Worm (Caenorhabditis elegans) whole organism, L1 larva: Measurements from ENCODE around the gene hmg-5.

Experiments used
- C16A3.4 ChIP-seq: fragments of 150-350 bp; optimal IDR thresholded peaks from 2 replicates; lab custom pipeline; 2014; ENCODE audit warnings: missing biosample characterization, missing genetic modification characterization
- aha-1 ChIP-seq: fragments of 150-350 bp; optimal IDR thresholded peaks from 2 replicates; lab custom pipeline; 2014; ENCODE audit warnings: missing biosample characterization, missing genetic modification characterization
- aly-2 ChIP-seq: fragments of 150-350 bp; optimal IDR thresholded peaks from 2 replicates; lab custom pipeline; 2014; ENCODE audit warnings: missing biosample characterization, missing genetic modification characterization
- blmp-1 ChIP-seq: fragments of 150-350 bp; optimal IDR thresholded peaks from 2 replicates; lab custom pipeline; 2014; ENCODE audit warnings: missing biosample characterization, missing genetic modification characterization
- ceh-82 ChIP-seq, 3 experiments: fragments of 150-350 bp in 1 of 3; sonication (generic microtip) in 2 of 3; optimal IDR thresholded peaks; 2 replicates each; lab custom pipeline; 2014 to 2017; ENCODE audit warnings: missing biosample characterization in 3 of 3, missing genetic modification characterization in 3 of 3
- ceh-88 ChIP-seq: fragments of 200-800 bp; sonication (Bioruptor generic); IDR thresholded peaks from 2 replicates; pipeline ENCODE4 v1.3.6; 2022; ENCODE audit warnings: missing genetic modification characterization, missing compliant biosample characterization
- ceh-90 ChIP-seq: sonication (generic microtip); optimal IDR thresholded peaks from 2 replicates; lab custom pipeline; 2016; ENCODE audit warnings: missing genetic modification characterization, missing compliant biosample characterization
- dsc-1 ChIP-seq: sonication (generic microtip); optimal IDR thresholded peaks from 2 replicates; lab custom pipeline; 2016; ENCODE audit warnings: mild to moderate bottlenecking, missing genetic modification characterization, missing compliant biosample characterization
- efl-1 ChIP-seq, 4 experiments: fragments of 150-350 bp; optimal IDR thresholded peaks in 3 of 4; peaks in 1 of 4; 1 replicate in 1 of 4; 2 replicates in 3 of 4; lab custom pipeline; 2014; ENCODE audit warnings: missing biosample characterization in 2 of 4, missing genetic modification characterization in 2 of 4, missing genetic modification reagents in 2 of 4
- egl-13 ChIP-seq: sonication (generic microtip); optimal IDR thresholded peaks from 2 replicates; lab custom pipeline; 2016; ENCODE audit warnings: missing genotype, missing genetic modification reagents, missing genetic modification characterization, missing compliant biosample characterization
- elt-2 ChIP-seq: sonication (generic microtip); optimal IDR thresholded peaks from 2 replicates; lab custom pipeline; 2016; ENCODE audit warnings: missing genetic modification characterization, mild to moderate bottlenecking, inconsistent platforms, missing compliant biosample characterization, missing genetic modification reagents
- elt-3 ChIP-seq, 6 experiments: fragments of 150-350 bp in 1 of 6; sonication (generic microtip); optimal IDR thresholded peaks; 2 replicates each; lab custom pipeline; 2017 to 2018; ENCODE audit warnings: missing biosample characterization in 6 of 6, missing genetic modification characterization in 6 of 6, inconsistent platforms in 1 of 6
- fkh-10 ChIP-seq: sonication (generic microtip); optimal IDR thresholded peaks from 2 replicates; lab custom pipeline; 2017; ENCODE audit warnings: missing biosample characterization, missing genetic modification reagents, missing genetic modification characterization
- hpl-2 ChIP-seq: fragments of 150-350 bp; optimal IDR thresholded peaks from 2 replicates; lab custom pipeline; 2014; ENCODE audit warnings: missing biosample characterization, missing genetic modification reagents, missing genetic modification characterization
- isw-1 ChIP-seq: fragments of 200-800 bp; sonication (Bioruptor generic); IDR thresholded peaks from 2 replicates; pipeline ENCODE4 v1.3.6; 2022; ENCODE audit warnings: missing genetic modification characterization, missing compliant biosample characterization
- lin-14 ChIP-seq: fragments of 200-800 bp; sonication (Bioruptor generic); optimal IDR thresholded peaks from 2 replicates; lab custom pipeline; 2018; ENCODE audit warnings: mild to moderate bottlenecking, missing genetic modification characterization, moderate library complexity, missing compliant biosample characterization
- lin-15B ChIP-seq: fragments of 150-350 bp; sonication (generic microtip); optimal IDR thresholded peaks from 3 replicates; lab custom pipeline; 2014; ENCODE audit warnings: missing biosample characterization, missing genetic modification characterization
- lsy-2 ChIP-seq, 2 experiments: fragments of 150-350 bp; optimal IDR thresholded peaks; 2 replicates each; lab custom pipeline; 2014; ENCODE audit warnings: missing biosample characterization in 2 of 2, missing genetic modification characterization in 2 of 2
- mep-1 ChIP-seq: fragments of 150-350 bp; optimal IDR thresholded peaks from 2 replicates; lab custom pipeline; 2014; ENCODE audit warnings: missing biosample characterization, missing genetic modification characterization
- nhr-12 ChIP-seq: sonication (generic microtip); optimal IDR thresholded peaks from 2 replicates; lab custom pipeline; 2017; ENCODE audit warnings: missing biosample characterization, missing genetic modification characterization
- nhr-20 ChIP-seq: sonication (generic microtip); optimal IDR thresholded peaks from 2 replicates; lab custom pipeline; 2016; ENCODE audit warnings: mild to moderate bottlenecking, missing genetic modification characterization, missing compliant biosample characterization
- nhr-47 ChIP-seq: sonication (generic microtip); optimal IDR thresholded peaks from 2 replicates; lab custom pipeline; 2016; ENCODE audit warnings: mild to moderate bottlenecking, missing genetic modification characterization, moderate library complexity, missing compliant biosample characterization
- nhr-71 ChIP-seq: sonication (generic microtip); optimal IDR thresholded peaks from 2 replicates; lab custom pipeline; 2016; ENCODE audit warnings: mild to moderate bottlenecking, missing genetic modification characterization, moderate library complexity, missing compliant biosample characterization
- nhr-76 ChIP-seq: sonication (generic microtip); optimal IDR thresholded peaks from 2 replicates; lab custom pipeline; 2017; ENCODE audit warnings: missing biosample characterization, missing genetic modification characterization
- nhr-77 ChIP-seq: fragments of 150-350 bp; optimal IDR thresholded peaks from 2 replicates; lab custom pipeline; 2014; ENCODE audit warnings: missing biosample characterization, missing genetic modification characterization
- nhr-84 ChIP-seq: sonication (generic microtip); optimal IDR thresholded peaks from 2 replicates; lab custom pipeline; 2017; ENCODE audit warnings: missing biosample characterization, missing genetic modification characterization
- pag-3 ChIP-seq: sonication (generic microtip); optimal IDR thresholded peaks from 2 replicates; lab custom pipeline; 2017; ENCODE audit warnings: missing genetic modification characterization, mild to moderate bottlenecking, missing compliant biosample characterization, antibody characterized with exemption, borderline replicate concordance; ENCODE audit not compliant: insufficient read depth
- rnt-1 ChIP-seq: sonication (generic microtip); optimal IDR thresholded peaks from 2 replicates; lab custom pipeline; 2016; ENCODE audit warnings: mild to moderate bottlenecking, missing genetic modification characterization, moderate library complexity, missing compliant biosample characterization
- skn-1 ChIP-seq: fragments of 150-350 bp; optimal IDR thresholded peaks from 2 replicates; lab custom pipeline; 2014; ENCODE audit warnings: missing biosample characterization, missing genetic modification characterization
- snu-23 ChIP-seq: sonication (generic microtip); optimal IDR thresholded peaks from 2 replicates; lab custom pipeline; 2016; ENCODE audit warnings: missing genetic modification characterization, missing compliant biosample characterization
- swsn-7 ChIP-seq: sonication (generic microtip); optimal IDR thresholded peaks from 2 replicates; lab custom pipeline; 2016; ENCODE audit warnings: missing genetic modification characterization, missing compliant biosample characterization
- tlp-1 ChIP-seq: fragments of 150-350 bp; optimal IDR thresholded peaks from 2 replicates; lab custom pipeline; 2014; ENCODE audit warnings: missing biosample characterization, missing genetic modification characterization
- unc-30 ChIP-seq: sonication (generic microtip); optimal IDR thresholded peaks from 2 replicates; lab custom pipeline; 2017; ENCODE audit warnings: missing biosample characterization, missing genetic modification characterization
- unc-86 ChIP-seq: sonication (generic microtip); optimal IDR thresholded peaks from 2 replicates; lab custom pipeline; 2016; ENCODE audit warnings: missing genetic modification characterization, missing compliant biosample characterization
- unc-98 ChIP-seq: fragments of 200-800 bp; sonication (Bioruptor generic); IDR thresholded peaks from 2 replicates; pipeline ENCODE4 v1.3.6; 2022; ENCODE audit warnings: missing genetic modification characterization, missing compliant biosample characterization
- zag-1 ChIP-seq: fragments of 150-350 bp; optimal IDR thresholded peaks from 2 replicates; lab custom pipeline; 2014; ENCODE audit warnings: missing biosample characterization, missing genetic modification characterization

hmg-5 gene

ce11 chrIV:7632535-7632934, 13.5 kb downstream of the hmg-5 start, which contains the start of gene F45E4.6 (continued):
- TF ChIP-seq elt-2: no peak
- TF ChIP-seq, all 84 proteins: peak for 25

- TF ChIP-seq isw-1 (GFP tag; lab: Robert Waterston, UW) (no peak), ceh-90 (tag; lab: Kevin White, UChicago) (no peak), efl-1 (optimal IDR thresholded peaks at IDR 0.05; lab: Kevin White, UChicago) (no peak), efl-1 (GFP tag; optimal IDR thresholded peaks at IDR 0.05 in 1 of 2; lab: Kevin White, UChicago) (peak in 1 of 2 experiments; percentile 2)
These were observed 17.1 kb downstream of the hmg-5 start, which contains the start of gene F45E4.5 for ce11 chrIV:7628942-7629341. TSS of gene F45E4.5 (minus strand) at chrIV:7629042.

ce11 chrIV:7623868-7624267, 22.2 kb downstream of the hmg-5 start:
- TF ChIP-seq C16A3.4 (no peak), isw-1 (GFP tag; lab: Robert Waterston, UW) (no peak), blmp-1 (tag; lab: Kevin White, UChicago) (no peak), elt-3 (tag; optimal IDR thresholded peaks at IDR 0.05; lab: Kevin White, UChicago) (no peak), nhr-84 (tag; lab: Kevin White, UChicago) (no peak), skn-1 (tag; lab: Kevin White, UChicago) (no peak), swsn-7 (tag; lab: Kevin White, UChicago) (peak; percentile 15), dsc-1 (tag; lab: Kevin White, UChicago) (no peak), lsy-2 (tag; optimal IDR thresholded peaks at IDR 0.05; lab: Kevin White, UChicago) (peak in 1 of 2 experiments; percentile 3), rnt-1 (no peak), unc-98 (GFP tag; lab: Robert Waterston, UW) (no peak), lin-15B (tag; lab: Kevin White, UChicago) (no peak), aha-1 (tag; lab: Kevin White, UChicago) (no peak), unc-86 (tag; lab: Kevin White, UChicago) (peak; percentile 71), snu-23 (GFP tag; lab: Kevin White, UChicago) (no peak), efl-1 (optimal IDR thresholded peaks at IDR 0.05; lab: Kevin White, UChicago) (peak in 1 of 2 experiments; percentile 11), efl-1 (GFP tag; optimal IDR thresholded peaks at IDR 0.05 in 1 of 2; lab: Kevin White, UChicago) (no peak), nhr-20 (tag; lab: Kevin White, UChicago) (no peak), nhr-47 (tag; lab: Kevin White, UChicago) (peak; percentile 31), nhr-76 (no peak), pag-3 (no peak), egl-13 (tag; lab: Kevin White, UChicago) (peak; percentile 60), lin-14 (peak; percentile 63), ceh-88 (no peak), nhr-77 (tag; lab: Kevin White, UChicago) (no peak), hpl-2 (GFP tag; lab: Kevin White, UChicago) (no peak), aly-2 (tag; lab: Kevin White, UChicago) (peak; percentile 81), fkh-10 (GFP tag; lab: Kevin White, UChicago) (peak; percentile 36), nhr-71 (tag; lab: Kevin White, UChicago) (peak; percentile 13), ceh-82 (tag; optimal IDR thresholded peaks at IDR 0.05; lab: Kevin White, UChicago) (peak in 1 of 3 experiments; percentile 20)
- TF ChIP-seq, all 84 proteins: peak for 11

ce11 chrIV:7623078-7623477, 22.9 kb downstream of the hmg-5 start:
- TF ChIP-seq mep-1: no peak
- no peak for TF ChIP-seq fkh-10 (GFP tag; lab: Kevin White, UChicago)
- TF ChIP-seq tlp-1 (tag; lab: Kevin White, UChicago): no peak
- TF ChIP-seq zag-1 (tag; lab: Kevin White, UChicago): no peak
- TF ChIP-seq unc-30: no peak
- no peak for TF ChIP-seq nhr-12 (tag; lab: Kevin White, UChicago)
